Fruit fly (Drosophila melanogaster) whole organism, prepupa: ENCODE measurements around the gene CG3165.

ENCODE experiments used
- CG11294 ChIP-seq: fragments of 200-800 bp; sonication (Bioruptor generic); IDR thresholded peaks from 2 replicates; pipeline ENCODE4 v1.3.6; 2022; ENCODE audit warnings: missing biosample characterization, missing genetic modification characterization
- CG11762 ChIP-seq: fragments of 200-800 bp; sonication (Bioruptor generic); optimal IDR thresholded peaks from 3 replicates; lab custom pipeline; 2016; ENCODE audit warnings: missing biosample characterization, missing genetic modification characterization; ENCODE audit not compliant: insufficient read depth
- CG16779 ChIP-seq: fragments of 200-800 bp; sonication (Bioruptor generic); optimal IDR thresholded peaks from 3 replicates; lab custom pipeline; 2017; ENCODE audit warnings: missing biosample characterization, mild to moderate bottlenecking, missing genetic modification characterization
- CG31627 ChIP-seq: fragments of 200-800 bp; sonication (Bioruptor generic); optimal IDR thresholded peaks from 3 replicates; lab custom pipeline; 2016; ENCODE audit warnings: missing biosample characterization, missing genetic modification characterization
- CG3919 ChIP-seq: fragments of 200-800 bp; sonication (Bioruptor generic); optimal IDR thresholded peaks from 3 replicates; lab custom pipeline; 2016; ENCODE audit warnings: missing biosample characterization, missing genetic modification characterization
- CG8319 ChIP-seq: fragments of 200-800 bp; sonication (Bioruptor generic); optimal IDR thresholded peaks from 3 replicates; lab custom pipeline; 2016; ENCODE audit warnings: missing biosample characterization, missing genetic modification characterization
- CG9139 ChIP-seq: fragments of 200-800 bp; sonication (Bioruptor generic); optimal IDR thresholded peaks from 3 replicates; lab custom pipeline; 2017; ENCODE audit warnings: missing biosample characterization, mild to moderate bottlenecking, missing genetic modification characterization
- Ets96B ChIP-seq: fragments of 200-800 bp; optimal IDR thresholded peaks from 2 replicates; lab custom pipeline; 2019; ENCODE audit warnings: missing biosample characterization, mild to moderate bottlenecking, missing genetic modification characterization, moderate library complexity
- Gug ChIP-seq: fragments of 200-800 bp; sonication (Bioruptor generic); IDR thresholded peaks from 2 replicates; pipeline ENCODE4 v1.3.6; 2022; ENCODE audit warnings: missing biosample characterization, missing genetic modification characterization
- OdsH ChIP-seq: fragments of 200-800 bp; sonication (Bioruptor generic); optimal IDR thresholded peaks from 3 replicates; lab custom pipeline; 2016; ENCODE audit warnings: missing biosample characterization, missing genetic modification characterization
- dac ChIP-seq: fragments of 200-800 bp; sonication (Bioruptor generic); optimal IDR thresholded peaks from 2 replicates; lab custom pipeline; 2017; ENCODE audit warnings: missing biosample characterization, mild to moderate bottlenecking, missing genetic modification characterization
- dsx ChIP-seq: fragments of 200-800 bp; optimal IDR thresholded peaks from 3 replicates; lab custom pipeline; 2019; ENCODE audit warnings: missing biosample characterization, mild to moderate bottlenecking, missing genetic modification characterization, moderate library complexity; ENCODE audit not compliant: poor library complexity, severe bottlenecking
- net ChIP-seq: fragments of 200-800 bp; sonication (Bioruptor generic); optimal IDR thresholded peaks from 3 replicates; lab custom pipeline; 2016; ENCODE audit warnings: missing biosample characterization, missing genetic modification characterization

DNA sequence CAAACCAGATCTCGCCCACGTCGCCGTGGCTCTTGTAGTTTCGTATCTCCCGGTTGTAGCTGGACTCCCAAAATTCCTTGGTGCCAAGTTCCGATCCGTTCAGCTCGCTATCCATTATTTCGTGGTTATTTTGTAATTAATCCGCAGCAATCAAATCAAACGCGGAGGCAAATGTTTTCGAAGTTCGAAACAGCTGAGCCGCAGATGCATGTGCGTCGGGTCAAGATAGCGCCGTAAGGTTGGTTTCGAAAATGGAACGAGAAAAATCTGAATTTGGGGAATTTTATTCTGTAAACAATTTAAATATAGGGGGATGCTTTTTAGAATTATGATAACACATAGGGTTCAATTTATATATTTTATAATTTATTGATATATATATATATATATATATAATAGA lies 2.2 kb downstream of the CG3165 start, which contains the start of gene CG9643:
- no peak for TF ChIP-seq CG11294 (GFP tag; lab: Robert Waterston, UW)
- TF ChIP-seq CG9139 = no peak
- TF ChIP-seq CG11762 = no peak
- no peak for TF ChIP-seq CG3919 (GFP tag; lab: Kevin White, UChicago)
- TF ChIP-seq Ets96B (tag; lab: Kevin White, UChicago) = no peak
- TF ChIP-seq OdsH (GFP tag; lab: Kevin White, UChicago) = no peak
- TF ChIP-seq CG31627 = no peak
- no peak for TF ChIP-seq dsx (GFP tag; lab: Kevin White, UChicago)
- no peak for TF ChIP-seq Gug (GFP tag; lab: Robert Waterston, UW)
- TF ChIP-seq net (GFP tag; lab: Kevin White, UChicago) = no peak
- TF ChIP-seq CG16779 (tag; lab: Kevin White, UChicago) = no peak
- TF ChIP-seq CG8319 (GFP tag; lab: Kevin White, UChicago) = no peak
- TF ChIP-seq dac (GFP tag; lab: Kevin White, UChicago) = no peak
